Fruit fly (Drosophila melanogaster) whole organism, embryonic: ENCODE data around the gene CG15196.

Experiments
- BEAF-32 ChIP-seq: fragments of 200-800 bp; sonication (Bioruptor generic); optimal IDR thresholded peaks from 3 replicates; lab custom pipeline; 2017; ENCODE audit warnings: missing biosample characterization, missing genetic modification characterization, mild to moderate bottlenecking, moderate library complexity, missing genetic modification reagents
- CG10147 ChIP-seq: fragments of 200-800 bp; sonication (Bioruptor generic); optimal IDR thresholded peaks from 2 replicates; lab custom pipeline; 2019; ENCODE audit warnings: missing biosample characterization, mild to moderate bottlenecking, missing genetic modification characterization, moderate library complexity
- CG11504 ChIP-seq: fragments of 200-800 bp; sonication (Bioruptor generic); optimal IDR thresholded peaks from 3 replicates; lab custom pipeline; 2019; ENCODE audit warnings: missing biosample characterization, mild to moderate bottlenecking, missing genetic modification characterization, moderate library complexity
- CG11696 ChIP-seq: fragments of 200-800 bp; sonication (Bioruptor generic); IDR thresholded peaks from 2 replicates; pipeline ENCODE4 v1.3.6; 2022; ENCODE audit warnings: missing biosample characterization, missing genetic modification characterization
- CG15011 ChIP-seq: fragments of 200-800 bp; sonication (Bioruptor generic); optimal IDR thresholded peaks from 3 replicates; lab custom pipeline; 2018; ENCODE audit warnings: missing biosample characterization, mild to moderate bottlenecking, missing genetic modification characterization
- CG1647 ChIP-seq: fragments of 200-800 bp; sonication (Bioruptor generic); optimal IDR thresholded peaks from 3 replicates; lab custom pipeline; 2016; ENCODE audit warnings: missing biosample characterization, missing genetic modification characterization
- CG17802 ChIP-seq: fragments of 200-800 bp; sonication (Bioruptor generic); optimal IDR thresholded peaks from 2 replicates; lab custom pipeline; 2018; ENCODE audit warnings: missing biosample characterization, mild to moderate bottlenecking, missing genetic modification characterization, moderate library complexity
- CG2199 ChIP-seq: fragments of 200-800 bp; sonication (Bioruptor generic); IDR thresholded peaks from 3 replicates; pipeline ENCODE4 v1.3.6; 2022; ENCODE audit warnings: missing biosample characterization, missing genetic modification characterization
- CG30020 ChIP-seq: fragments of 200-800 bp; optimal IDR thresholded peaks from 2 replicates; lab custom pipeline; 2019; ENCODE audit warnings: missing biosample characterization, mild to moderate bottlenecking, missing genetic modification characterization, moderate library complexity
- CG30403 ChIP-seq: fragments of 200-800 bp; sonication (Bioruptor generic); optimal IDR thresholded peaks from 3 replicates; lab custom pipeline; 2016; ENCODE audit warnings: missing biosample characterization, missing genetic modification characterization
- CG4282 ChIP-seq: fragments of 200-800 bp; sonication (Bioruptor generic); optimal IDR thresholded peaks from 2 replicates; lab custom pipeline; 2016; ENCODE audit warnings: missing biosample characterization, missing genetic modification characterization
- CG4328 ChIP-seq: fragments of 200-800 bp; sonication (Bioruptor generic); optimal IDR thresholded peaks from 3 replicates; lab custom pipeline; 2017; ENCODE audit warnings: missing biosample characterization, missing genetic modification reagents, missing genetic modification characterization
- CG4404 ChIP-seq: fragments of 200-800 bp; sonication (Bioruptor generic); IDR thresholded peaks from 2 replicates; pipeline ENCODE4 v1.3.6; 2022; ENCODE audit warnings: missing biosample characterization, missing genetic modification characterization
- CG4820 ChIP-seq: fragments of 200-800 bp; sonication (Bioruptor generic); optimal IDR thresholded peaks from 3 replicates; lab custom pipeline; 2016; ENCODE audit warnings: missing biosample characterization, missing genetic modification characterization
- CG8765 ChIP-seq: fragments of 200-800 bp; sonication (Bioruptor generic); IDR thresholded peaks from 2 replicates; pipeline ENCODE4 v1.3.6; 2022; ENCODE audit warnings: missing biosample characterization, missing genetic modification characterization
- CG9797 ChIP-seq: fragments of 200-800 bp; sonication (Bioruptor generic); optimal IDR thresholded peaks from 3 replicates; lab custom pipeline; 2018; ENCODE audit warnings: missing biosample characterization, mild to moderate bottlenecking, missing genetic modification characterization
- GATAe ChIP-seq: fragments of 200-800 bp; sonication (Bioruptor generic); conservative IDR thresholded peaks from 2 replicates; pipeline ENCODE4 v1.3.6; 2022; ENCODE audit warnings: missing biosample characterization, missing genetic modification characterization
- Gug ChIP-seq: fragments of 200-800 bp; sonication (Bioruptor generic); IDR thresholded peaks from 4 replicates; pipeline ENCODE4 v1.3.6; 2022; ENCODE audit warnings: missing biosample characterization, missing genetic modification characterization
- Hey ChIP-seq: fragments of 200-800 bp; sonication (Bioruptor generic); optimal IDR thresholded peaks from 3 replicates; lab custom pipeline; 2018; ENCODE audit warnings: missing biosample characterization, mild to moderate bottlenecking, missing genetic modification characterization
- Hmr ChIP-seq: fragments of 200-800 bp; sonication (Bioruptor generic); optimal IDR thresholded peaks from 3 replicates; lab custom pipeline; 2017; ENCODE audit warnings: mild to moderate bottlenecking, missing biosample characterization, missing genetic modification reagents, missing genetic modification characterization
- Hmx ChIP-seq: fragments of 200-800 bp; sonication (Bioruptor generic); optimal IDR thresholded peaks from 2 replicates; lab custom pipeline; 2016; ENCODE audit warnings: missing biosample characterization, missing genetic modification characterization
- Jarid2 ChIP-seq: fragments of 200-800 bp; sonication (Bioruptor generic); optimal IDR thresholded peaks from 3 replicates; lab custom pipeline; 2017; ENCODE audit warnings: mild to moderate bottlenecking, missing biosample characterization, missing genetic modification reagents, missing genetic modification characterization
- Kr ChIP-seq: fragments of 200-800 bp; sonication (Bioruptor generic); optimal IDR thresholded peaks from 2 replicates; lab custom pipeline; 2017; ENCODE audit warnings: missing biosample characterization, mild to moderate bottlenecking, missing genetic modification characterization
- Optix ChIP-seq: fragments of 200-800 bp; sonication (Bioruptor generic); IDR thresholded peaks from 3 replicates; pipeline ENCODE4 v1.3.6; 2022; ENCODE audit warnings: missing biosample characterization, missing genetic modification characterization
- ac ChIP-seq: fragments of 200-800 bp; sonication (Bioruptor generic); optimal IDR thresholded peaks from 3 replicates; lab custom pipeline; 2017; ENCODE audit warnings: missing biosample characterization, mild to moderate bottlenecking, missing genetic modification characterization
- ash1 ChIP-seq: fragments of 200-800 bp; sonication (Bioruptor generic); optimal IDR thresholded peaks from 2 replicates; lab custom pipeline; 2018; ENCODE audit warnings: missing biosample characterization, mild to moderate bottlenecking, missing genetic modification characterization
- ato ChIP-seq: fragments of 200-800 bp; sonication (Bioruptor generic); IDR thresholded peaks from 2 replicates; pipeline ENCODE4 v1.3.6; 2022; ENCODE audit warnings: missing biosample characterization, missing genetic modification characterization; ENCODE audit not compliant: partially characterized antibody
- az2 ChIP-seq: fragments of 200-800 bp; sonication (Bioruptor generic); optimal IDR thresholded peaks from 3 replicates; lab custom pipeline; 2016; ENCODE audit warnings: missing biosample characterization, missing genetic modification characterization
- bsh ChIP-seq, 2 experiments: fragments of 200-800 bp; sonication (Bioruptor generic); optimal IDR thresholded peaks; 2 replicates each; lab custom pipeline; 2017 to 2018; ENCODE audit warnings: mild to moderate bottlenecking in 2 of 2, missing biosample characterization in 2 of 2, missing genetic modification characterization in 2 of 2, moderate library complexity in 1 of 2
- crol ChIP-seq: fragments of 200-800 bp; sonication (Bioruptor generic); IDR thresholded peaks from 2 replicates; pipeline ENCODE4 v1.3.6; 2022; ENCODE audit warnings: missing biosample characterization, missing genetic modification characterization
- da ChIP-seq: fragments of 200-800 bp; sonication (Bioruptor generic); optimal IDR thresholded peaks from 2 replicates; lab custom pipeline; 2016; ENCODE audit warnings: missing biosample characterization, missing genetic modification characterization
- danr ChIP-seq: fragments of 200-800 bp; sonication (Bioruptor generic); IDR thresholded peaks from 2 replicates; pipeline ENCODE4 v1.3.6; 2022; ENCODE audit warnings: missing biosample characterization, missing genetic modification characterization
- eyg ChIP-seq: fragments of 200-800 bp; sonication (Bioruptor generic); optimal IDR thresholded peaks from 3 replicates; lab custom pipeline; 2016; ENCODE audit warnings: missing biosample characterization, missing genetic modification characterization
- gt ChIP-seq: fragments of 200-800 bp; sonication (Bioruptor generic); IDR thresholded peaks from 2 replicates; pipeline ENCODE4 v1.3.6; 2022; ENCODE audit warnings: missing biosample characterization, missing genetic modification characterization
- jing ChIP-seq: fragments of 200-800 bp; sonication (Bioruptor generic); optimal IDR thresholded peaks from 2 replicates; lab custom pipeline; 2018; ENCODE audit warnings: missing biosample characterization, mild to moderate bottlenecking, missing genetic modification characterization
- ken ChIP-seq: fragments of 200-800 bp; sonication (Bioruptor generic); IDR thresholded peaks from 3 replicates; pipeline ENCODE4 v1.3.6; 2022; ENCODE audit warnings: missing biosample characterization, missing genetic modification characterization
- luna ChIP-seq: fragments of 200-800 bp; sonication (Bioruptor generic); optimal IDR thresholded peaks from 2 replicates; lab custom pipeline; 2016; ENCODE audit warnings: missing biosample characterization, missing genetic modification characterization
- mam ChIP-seq: fragments of 200-800 bp; sonication (Bioruptor generic); optimal IDR thresholded peaks from 3 replicates; lab custom pipeline; 2016; ENCODE audit warnings: missing biosample characterization, missing genetic modification characterization
- mld ChIP-seq: fragments of 200-800 bp; sonication (Bioruptor generic); IDR thresholded peaks from 3 replicates; pipeline ENCODE4 v1.3.6; 2022; ENCODE audit warnings: missing biosample characterization, missing genetic modification characterization; ENCODE audit not compliant: partially characterized antibody
- odd ChIP-seq: fragments of 200-800 bp; sonication (Bioruptor generic); optimal IDR thresholded peaks from 2 replicates; lab custom pipeline; 2017; ENCODE audit warnings: missing biosample characterization, mild to moderate bottlenecking, missing genetic modification characterization
- onecut ChIP-seq: fragments of 200-800 bp; sonication (Bioruptor generic); IDR thresholded peaks from 2 replicates; pipeline ENCODE4 v1.3.6; 2022; ENCODE audit warnings: missing biosample characterization, missing genetic modification characterization
- pnt ChIP-seq: fragments of 200-800 bp; sonication (Bioruptor generic); optimal IDR thresholded peaks from 3 replicates; lab custom pipeline; 2016; ENCODE audit warnings: missing biosample characterization, missing genetic modification characterization
- pzg ChIP-seq: fragments of 200-800 bp; sonication (Bioruptor generic); optimal IDR thresholded peaks from 3 replicates; lab custom pipeline; 2018; ENCODE audit warnings: missing biosample characterization, mild to moderate bottlenecking, missing genetic modification characterization, moderate library complexity
- seq ChIP-seq: fragments of 200-800 bp; sonication (Bioruptor generic); IDR thresholded peaks from 2 replicates; pipeline ENCODE4 v1.3.6; 2022; ENCODE audit warnings: missing biosample characterization, missing genetic modification characterization
- tgo ChIP-seq: fragments of 200-800 bp; sonication (Bioruptor generic); IDR thresholded peaks from 3 replicates; pipeline ENCODE4 v1.3.6; 2022; ENCODE audit warnings: missing biosample characterization, missing genetic modification characterization
- tin ChIP-seq: fragments of 200-800 bp; sonication (Bioruptor generic); optimal IDR thresholded peaks from 3 replicates; lab custom pipeline; 2016; ENCODE audit warnings: missing biosample characterization, missing genetic modification characterization
- ttk ChIP-seq: fragments of 200-800 bp; sonication (Bioruptor generic); IDR thresholded peaks from 2 replicates; pipeline ENCODE4 v2.1.2; 2022; ENCODE audit warnings: missing biosample characterization, missing genetic modification characterization
- twi ChIP-seq: fragments of 200-800 bp; optimal IDR thresholded peaks from 2 replicates; lab custom pipeline; 2019; ENCODE audit warnings: missing biosample characterization, mild to moderate bottlenecking, missing genetic modification characterization, moderate library complexity
- unpg ChIP-seq: fragments of 200-800 bp; sonication (Bioruptor generic); optimal IDR thresholded peaks from 3 replicates; lab custom pipeline; 2018; ENCODE audit warnings: missing biosample characterization, mild to moderate bottlenecking, missing genetic modification characterization, moderate library complexity
- zfh2 ChIP-seq: fragments of 200-800 bp; sonication (Bioruptor generic); optimal IDR thresholded peaks from 2 replicates; lab custom pipeline; 2016; ENCODE audit warnings: missing biosample characterization, missing genetic modification characterization

Gene CG15196

DNA sequence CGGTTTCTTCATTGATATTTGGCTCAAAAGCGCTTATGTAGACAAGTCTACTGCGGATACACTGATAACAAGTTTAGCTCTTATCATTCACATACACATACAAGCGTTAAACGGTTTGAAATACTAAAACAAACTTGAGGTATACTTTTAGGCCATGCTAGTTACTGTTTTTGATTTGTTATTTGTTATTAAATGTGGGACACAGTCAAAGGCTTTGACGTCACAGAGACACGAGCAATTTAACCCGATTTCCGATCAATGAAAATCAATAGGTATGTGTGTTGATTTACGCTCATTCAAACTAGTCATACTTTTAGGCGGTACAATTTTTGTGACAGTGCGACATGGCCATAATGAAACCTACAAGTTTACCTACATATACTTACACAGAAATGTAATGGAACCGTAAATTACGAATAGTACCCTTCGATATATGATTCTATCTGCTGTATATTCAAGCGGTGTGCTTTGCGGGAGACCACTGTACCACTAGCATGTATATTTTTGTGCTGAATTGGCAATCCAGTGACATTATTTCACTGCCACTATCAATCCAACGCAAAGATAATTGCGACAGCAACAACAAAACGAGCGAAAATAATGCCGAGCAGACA, 37.2 kb downstream of the CG15196 start (continued):
- no peak for TF ChIP-seq ac
- TF ChIP-seq ttk: peak; percentile 46; the same call in 1 of the 2 replicates
- peak; percentile 63 for TF ChIP-seq CG4404 (GFP tag; lab: Robert Waterston, UW)
- TF ChIP-seq CG11696 (GFP tag; lab: Robert Waterston, UW): no peak
- peak; percentile 87 for TF ChIP-seq Hmr (GFP tag; lab: Kevin White, UChicago)
- peak; percentile 77 for TF ChIP-seq ken
- 0 out of 3 replicates have a peak, but pooled peaks have one; percentile 57 for TF ChIP-seq Optix (GFP tag; lab: Robert Waterston, UW)
- peak; percentile 74 for TF ChIP-seq CG1647 (GFP tag; lab: Kevin White, UChicago)
- TF ChIP-seq Jarid2: no peak
- TF ChIP-seq odd: peak; percentile 19
- peak; percentile 69; the same call in 2 of the 3 replicates for TF ChIP-seq tgo (GFP tag; lab: Robert Waterston, UW)
- peak; percentile 66 for TF ChIP-seq eyg (GFP tag; lab: Kevin White, UChicago)
- peak; percentile 15 to 17 for TF ChIP-seq bsh (GFP tag; optimal IDR thresholded peaks at IDR 0.05; lab: Kevin White, UChicago)
- peak; percentile 78 for TF ChIP-seq luna (GFP tag; lab: Kevin White, UChicago)
- peak; percentile 90 for TF ChIP-seq Gug (GFP tag; lab: Robert Waterston, UW)
- peak; percentile 41 for TF ChIP-seq CG4820 (GFP tag; lab: Kevin White, UChicago)
- peak; percentile 65 for TF ChIP-seq tin (GFP tag; lab: Kevin White, UChicago)
- peak; percentile 51 for TF ChIP-seq danr
- no peak for TF ChIP-seq CG30020
- peak; percentile 2 for TF ChIP-seq CG4328 (GFP tag; lab: Kevin White, UChicago)
- TF ChIP-seq Hmx (GFP tag; lab: Kevin White, UChicago): no peak
- no peak for TF ChIP-seq gt (GFP tag; lab: Robert Waterston, UW)
- TF ChIP-seq CG17802: no peak
- peak; percentile 59 for TF ChIP-seq onecut (GFP tag; lab: Robert Waterston, UW)
- peak; percentile 66 for TF ChIP-seq seq
- no peak for TF ChIP-seq mld (GFP tag; lab: Robert Waterston, UW)
- no peak for TF ChIP-seq crol
- peak; percentile 79 for TF ChIP-seq CG30403 (GFP tag; lab: Kevin White, UChicago)
- TF ChIP-seq da (GFP tag; lab: Kevin White, UChicago): peak; percentile 14
- TF ChIP-seq ash1 (GFP tag; lab: Kevin White, UChicago): peak; percentile 25
- peak; percentile 4 for TF ChIP-seq pnt
- peak; percentile 73 for TF ChIP-seq unpg
- peak; percentile 69 for TF ChIP-seq CG10147 (GFP tag; lab: Kevin White, UChicago)
- no peak for TF ChIP-seq Kr (GFP tag; lab: Kevin White, UChicago)
- TF ChIP-seq CG2199 (GFP tag; lab: Robert Waterston, UW): no peak
- peak; percentile 69 for TF ChIP-seq Hey (tag; lab: Kevin White, UChicago)
- peak; percentile 94 for TF ChIP-seq mam (GFP tag; lab: Kevin White, UChicago)
- TF ChIP-seq CG9797: no peak
- TF ChIP-seq pzg (GFP tag; lab: Kevin White, UChicago): peak; percentile 22
- peak; percentile 59 for TF ChIP-seq CG4282 (GFP tag; lab: Kevin White, UChicago)
- TF ChIP-seq az2 (GFP tag; lab: Kevin White, UChicago): peak; percentile 57
- TF ChIP-seq ato: no peak
- TF ChIP-seq CG8765 (GFP tag; lab: Robert Waterston, UW): peak; percentile 48; the same call in 1 of the 2 replicates
- peak; percentile 65 for TF ChIP-seq GATAe (GFP tag; lab: Robert Waterston, UW)
- peak; percentile 70 for TF ChIP-seq CG11504 (tag; lab: Kevin White, UChicago)
- no peak for TF ChIP-seq twi (tag; lab: Kevin White, UChicago)
- peak; percentile 92 for TF ChIP-seq zfh2 (GFP tag; lab: Kevin White, UChicago)
- peak; percentile 30 for TF ChIP-seq jing (GFP tag; lab: Kevin White, UChicago)
- TF ChIP-seq CG15011: peak; percentile 23
- TF ChIP-seq BEAF-32 (GFP tag; lab: Kevin White, UChicago): no peak
